Worm (Caenorhabditis elegans): ENCODE data around the gene Y53G8AR.6.
"Not testable (repeated sequence)": the region's sequence is repeated elsewhere in the genome, so short reads cannot be mapped to it uniquely, and the experiment has no call there.

Gene Y53G8AR.6

ce11 chrIII:3253043-3253442 lies 41.5 kb upstream of the Y53G8AR.6 start, which contains the start of gene Y53G8AL.3:
Gene Y53G8AL.3 (minus strand): TSS chrIII:3253143.
- TF ChIP-seq unc-98 (GFP tag; IDR thresholded peaks at IDR 0.05), result no peak
- TF ChIP-seq pqm-1 (tag; optimal IDR thresholded peaks at IDR 0.05), result no peak
- no peak for TF ChIP-seq ceh-8 (GFP tag; optimal IDR thresholded peaks at IDR 0.05)
- TF ChIP-seq sup-37 (GFP tag; optimal IDR thresholded peaks at IDR 0.05), result no peak
- TF ChIP-seq ama-1 (optimal IDR thresholded peaks at IDR 0.05), result no peak
- no peak for TF ChIP-seq hlh-17 (GFP tag; optimal IDR thresholded peaks at IDR 0.05; ENCODE audit: borderline replicate concordance)
- TF ChIP-seq fos-1 (tag; optimal IDR thresholded peaks at IDR 0.05), result no peak
- no peak for TF ChIP-seq snu-23 (GFP tag; optimal IDR thresholded peaks at IDR 0.05)
- TF ChIP-seq unc-30 (tag; optimal IDR thresholded peaks at IDR 0.05), result no peak

- TF ChIP-seq lin-39 (tag; optimal IDR thresholded peaks at IDR 0.05) (no peak), aly-2 (tag; optimal IDR thresholded peaks at IDR 0.05) (no peak), nhr-12 (tag; optimal IDR thresholded peaks at IDR 0.05) (no peak), elt-3 (tag; optimal IDR thresholded peaks at IDR 0.05) (no peak), pqm-1 (tag; optimal IDR thresholded peaks at IDR 0.05) (peak; percentile 84), unc-30 (tag; optimal IDR thresholded peaks at IDR 0.05) (no peak), fkh-10 (GFP tag; optimal IDR thresholded peaks at IDR 0.05) (no peak), C16A3.4 (tag; optimal IDR thresholded peaks at IDR 0.05) (no peak), tlp-1 (tag; optimal IDR thresholded peaks at IDR 0.05) (peak; percentile 77), lin-35 (GFP tag; optimal IDR thresholded peaks at IDR 0.05) (peak in 1 of 2 experiments; percentile 39), ces-1 (GFP tag; optimal IDR thresholded peaks at IDR 0.05) (no peak), C04F5.9 (tag; optimal IDR thresholded peaks at IDR 0.05) (no peak), swsn-7 (tag; optimal IDR thresholded peaks at IDR 0.05) (no peak), efl-3 (GFP tag; optimal IDR thresholded peaks at IDR 0.05) (no peak), lin-14 (GFP tag; optimal IDR thresholded peaks at IDR 0.05) (peak; percentile 32), elt-2 (tag; optimal IDR thresholded peaks at IDR 0.05) (peak; percentile 98), efl-1 (optimal IDR thresholded peaks at IDR 0.05) (no peak), efl-1 (GFP tag; optimal IDR thresholded peaks at IDR 0.05 in 1 of 2) (peak in 1 of 2 experiments; percentile 56), nhr-84 (tag; optimal IDR thresholded peaks at IDR 0.05) (no peak)
These were observed 40.8 kb upstream of the Y53G8AR.6 start for ce11 chrIII:3253736-3254135.

DNA sequence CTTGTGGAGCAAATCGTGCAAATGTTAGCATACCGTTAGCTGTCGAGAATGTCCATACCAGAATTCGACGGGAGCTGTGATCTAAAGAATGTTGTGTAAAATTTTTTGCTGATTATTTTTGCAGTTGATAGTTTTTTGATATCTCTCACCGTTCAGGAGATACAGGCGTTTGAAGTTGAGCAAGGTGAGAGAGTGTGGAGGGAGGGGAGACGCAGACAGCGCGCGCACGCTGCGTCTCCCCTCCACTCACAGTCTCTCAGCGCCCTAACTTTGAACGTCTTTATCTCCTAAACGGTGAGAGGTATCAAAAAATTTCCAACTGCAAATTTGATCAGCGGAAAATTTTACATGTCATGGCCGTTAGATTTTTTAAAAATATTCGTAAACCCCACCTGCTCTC lies 39.5 kb upstream of the Y53G8AR.6 start:
- TF ChIP-seq ceh-88 (GFP tag; IDR thresholded peaks at IDR 0.05), result no peak
- no peak for TF ChIP-seq swsn-7 (tag; optimal IDR thresholded peaks at IDR 0.05)
- TF ChIP-seq lin-14 (GFP tag; optimal IDR thresholded peaks at IDR 0.05), result no peak
- no peak for TF ChIP-seq C04F5.9 (tag; optimal IDR thresholded peaks at IDR 0.05)
- no peak for TF ChIP-seq efl-1 (optimal IDR thresholded peaks at IDR 0.05)
- peak in 1 of 2 experiments; percentile 76 for TF ChIP-seq efl-1 (GFP tag; optimal IDR thresholded peaks at IDR 0.05 in 1 of 2)

DNA sequence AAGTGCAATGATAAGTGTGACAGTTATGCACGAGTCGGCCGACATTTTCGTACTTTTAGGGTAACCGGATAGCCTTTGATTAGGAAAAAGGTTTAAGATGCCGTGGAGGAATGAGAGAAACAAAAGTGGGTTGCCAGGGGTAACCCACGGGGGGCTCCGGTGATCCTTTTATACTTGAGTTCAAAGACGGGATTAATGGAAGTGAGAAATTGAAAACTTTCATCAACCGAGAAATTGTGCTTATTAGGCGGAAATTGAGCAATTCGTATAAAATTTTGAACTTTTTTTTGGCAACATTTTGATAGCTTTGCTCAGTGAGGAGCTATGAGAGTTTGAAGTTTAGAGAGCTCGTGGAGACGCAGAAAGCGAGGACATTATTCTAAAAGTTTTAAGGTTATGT lies 39.0 kb upstream of the Y53G8AR.6 start, which contains the start of gene Y53G8AM.4:
Gene Y53G8AM.4 (minus strand): TSS at position 101 of the 400 bp plus-strand sequence.
- no peak for TF ChIP-seq mdl-1 (tag; optimal IDR thresholded peaks at IDR 0.05)
- peak; percentile 14 for TF ChIP-seq fkh-8 (tag; optimal IDR thresholded peaks at IDR 0.05)

ce11 chrIII:3258306-3258705 lies 36.2 kb upstream of the Y53G8AR.6 start, which contains the start of gene nspg-7.2:
Gene nspg-7.2 (minus strand): TSS chrIII:3258406.
- TF ChIP-seq unc-98 (GFP tag; IDR thresholded peaks at IDR 0.05) (no peak), jun-1 (tag; optimal IDR thresholded peaks at IDR 0.05) (no peak), ceh-8 (GFP tag; optimal IDR thresholded peaks at IDR 0.05) (no peak)

DNA sequence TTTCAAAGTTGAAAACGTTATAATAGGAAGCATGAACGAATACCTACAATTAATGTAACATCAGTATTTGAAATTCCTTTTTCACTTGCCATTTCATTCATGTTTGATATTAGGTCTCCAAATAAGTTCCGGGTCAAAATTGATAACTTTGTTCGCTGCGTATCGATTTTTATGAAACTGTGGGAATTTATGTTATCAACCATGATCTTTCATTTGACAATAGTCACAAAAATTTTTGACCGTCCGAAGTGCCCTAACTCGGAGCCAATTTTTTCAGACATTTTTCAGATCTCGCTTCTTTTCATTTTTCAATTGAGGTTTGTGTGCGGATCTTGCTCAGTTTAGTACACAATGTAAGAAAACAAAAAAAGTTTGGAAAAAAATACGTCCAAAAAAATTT lies 34.9 kb upstream of the Y53G8AR.6 start, which contains the start of gene Y53G8AM.6:
Gene Y53G8AM.6 (minus strand): TSS at position 101 of the 400 bp plus-strand sequence.
- not testable (repeated sequence) for TF ChIP-seq elt-2 (tag; optimal IDR thresholded peaks at IDR 0.05); C16A3.4 (tag; optimal IDR thresholded peaks at IDR 0.05); nhr-85 (tag)

All from whole organism, L1 larva.